Fruit fly (Drosophila melanogaster) whole organism, pupa: ENCODE results near the gene CG34408.
A peak's percentile ranks its signal among the peaks of the same experiment; 100 is the strongest.

ENCODE experiments used
- CG10348 ChIP-seq: fragments of 200-800 bp; sonication (Bioruptor generic); IDR thresholded peaks from 2 replicates; pipeline ENCODE4 v1.3.6; 2022; ENCODE audit warnings: missing biosample characterization, missing genetic modification characterization
- CG12605 ChIP-seq: fragments of 200-800 bp; sonication (Bioruptor generic); IDR thresholded peaks from 2 replicates; pipeline ENCODE4 v1.3.6; 2022; ENCODE audit warnings: missing biosample characterization, missing genetic modification characterization
- CG13204 ChIP-seq: fragments of 200-800 bp; sonication (Bioruptor generic); optimal IDR thresholded peaks from 2 replicates; lab custom pipeline; 2018; ENCODE audit warnings: missing biosample characterization, mild to moderate bottlenecking, missing genetic modification characterization, moderate library complexity
- CG14655 ChIP-seq: fragments of 200-800 bp; sonication (Bioruptor generic); optimal IDR thresholded peaks from 3 replicates; lab custom pipeline; 2017; ENCODE audit warnings: mild to moderate bottlenecking, missing biosample characterization, missing genetic modification reagents, missing genetic modification characterization
- CG15710 ChIP-seq: fragments of 200-800 bp; sonication (Bioruptor generic); optimal IDR thresholded peaks from 2 replicates; lab custom pipeline; 2018; ENCODE audit warnings: missing biosample characterization, mild to moderate bottlenecking, missing genetic modification characterization, moderate library complexity
- CG17806 ChIP-seq: fragments of 200-800 bp; sonication (Bioruptor generic); optimal IDR thresholded peaks from 2 replicates; lab custom pipeline; 2018; ENCODE audit warnings: missing biosample characterization, mild to moderate bottlenecking, missing genetic modification characterization, moderate library complexity
- CG32121 ChIP-seq: fragments of 200-800 bp; sonication (Bioruptor generic); IDR thresholded peaks from 2 replicates; pipeline ENCODE4 v1.3.6; 2022; ENCODE audit warnings: missing biosample characterization, missing genetic modification characterization
- CG34367 ChIP-seq: fragments of 200-800 bp; sonication (Bioruptor generic); optimal IDR thresholded peaks from 2 replicates; lab custom pipeline; 2018; ENCODE audit warnings: missing biosample characterization, mild to moderate bottlenecking, missing genetic modification characterization
- CG4496 ChIP-seq: fragments of 200-800 bp; sonication (Bioruptor generic); IDR thresholded peaks from 3 replicates; pipeline ENCODE4 v1.3.6; 2022; ENCODE audit warnings: missing biosample characterization, missing genetic modification characterization
- CG8159 ChIP-seq: fragments of 200-800 bp; sonication (Bioruptor generic); optimal IDR thresholded peaks from 3 replicates; lab custom pipeline; 2018; ENCODE audit warnings: missing biosample characterization, mild to moderate bottlenecking, missing genetic modification characterization, moderate library complexity
- CG8301 ChIP-seq: fragments of 200-800 bp; sonication (Bioruptor generic); optimal IDR thresholded peaks from 2 replicates; lab custom pipeline; 2018; ENCODE audit warnings: missing biosample characterization, mild to moderate bottlenecking, missing genetic modification characterization
- CG9948 ChIP-seq: fragments of 200-800 bp; sonication (Bioruptor generic); optimal IDR thresholded peaks from 2 replicates; lab custom pipeline; 2018; ENCODE audit warnings: missing biosample characterization, mild to moderate bottlenecking, missing genetic modification characterization, moderate library complexity
- D1 ChIP-seq: fragments of 200-800 bp; sonication (Bioruptor generic); optimal IDR thresholded peaks from 2 replicates; lab custom pipeline; 2018; ENCODE audit warnings: missing biosample characterization, mild to moderate bottlenecking, missing genetic modification characterization, moderate library complexity
- EcR ChIP-seq: fragments of 200-800 bp; sonication (Bioruptor generic); optimal IDR thresholded peaks from 3 replicates; lab custom pipeline; 2019; ENCODE audit warnings: missing biosample characterization, missing genetic modification characterization, mild to moderate bottlenecking, moderate library complexity, missing genetic modification reagents
- Ets98B ChIP-seq: fragments of 200-800 bp; sonication (Bioruptor generic); IDR thresholded peaks from 2 replicates; pipeline ENCODE4 v1.3.6; 2022; ENCODE audit warnings: missing biosample characterization, missing genetic modification characterization
- Pif1A ChIP-seq: fragments of 200-800 bp; sonication (Bioruptor generic); optimal IDR thresholded peaks from 3 replicates; lab custom pipeline; 2016; ENCODE audit warnings: missing biosample characterization, missing genetic modification characterization
- Pif1B ChIP-seq: fragments of 200-800 bp; sonication (Bioruptor generic); optimal IDR thresholded peaks from 3 replicates; lab custom pipeline; 2016; ENCODE audit warnings: missing biosample characterization, missing genetic modification characterization
- Snoo ChIP-seq: fragments of 200-800 bp; sonication (Bioruptor generic); optimal IDR thresholded peaks from 3 replicates; lab custom pipeline; 2017; ENCODE audit warnings: missing biosample characterization, mild to moderate bottlenecking, missing genetic modification characterization, inconsistent platforms
- fd96Ca ChIP-seq: fragments of 200-800 bp; sonication (Bioruptor generic); IDR thresholded peaks from 3 replicates; pipeline ENCODE4 v1.3.6; 2022; ENCODE audit warnings: missing biosample characterization, missing genetic modification characterization
- gl ChIP-seq: fragments of 200-800 bp; sonication (Bioruptor generic); optimal IDR thresholded peaks from 2 replicates; lab custom pipeline; 2018; ENCODE audit warnings: missing biosample characterization, mild to moderate bottlenecking, missing genetic modification characterization
- rn ChIP-seq: fragments of 200-800 bp; sonication (Bioruptor generic); IDR thresholded peaks from 2 replicates; pipeline ENCODE4 v1.3.6; 2022; ENCODE audit warnings: missing biosample characterization, missing genetic modification characterization

Gene CG34408

dm6 chrX:10210317-10210873, 9.5 kb upstream of the CG34408 start:
- TF ChIP-seq CG9948 (tag; lab: Kevin White, UChicago) (peak; percentile 24), Ets98B (GFP tag; lab: Robert Waterston, UW) (peak; percentile 63), gl (tag; lab: Kevin White, UChicago) (no peak), CG14655 (GFP tag; lab: Kevin White, UChicago) (peak; percentile 49), rn (GFP tag; lab: Robert Waterston, UW) (no peak), CG8159 (tag; lab: Kevin White, UChicago) (peak; percentile 27), fd96Ca (GFP tag; lab: Robert Waterston, UW) (peak; percentile 78), CG12605 (GFP tag; lab: Robert Waterston, UW) (peak; percentile 51), Snoo (tag; lab: Kevin White, UChicago) (no peak), CG17806 (tag; lab: Kevin White, UChicago) (peak; percentile 23), CG15710 (tag; lab: Kevin White, UChicago) (peak; percentile 7), CG32121 (peak; percentile 66), CG4496 (GFP tag; lab: Robert Waterston, UW) (peak; percentile 56; the same call in 1 of the 3 replicates), CG8301 (tag; lab: Kevin White, UChicago) (peak; percentile 59), CG34367 (tag; lab: Kevin White, UChicago) (peak; percentile 17), Pif1A (no peak), CG10348 (GFP tag; lab: Robert Waterston, UW) (0 out of 2 replicates have a peak, but pooled peaks have one; percentile 15)

dm6 chrX:10211128-10211914, 8.6 kb upstream of the CG34408 start:
- TF ChIP-seq EcR (GFP tag; lab: Kevin White, UChicago): peak; percentile 99
- TF ChIP-seq CG4496 (GFP tag; lab: Robert Waterston, UW): peak; percentile 83; the same call in 2 of the 3 replicates
- TF ChIP-seq CG34367 (tag; lab: Kevin White, UChicago): peak; percentile 67
- peak; percentile 79 for TF ChIP-seq CG9948 (tag; lab: Kevin White, UChicago)
- peak; percentile 23 for TF ChIP-seq gl (tag; lab: Kevin White, UChicago)
- peak; percentile 88 for TF ChIP-seq CG8301 (tag; lab: Kevin White, UChicago)
- peak; percentile 36; the same call in 1 of the 2 replicates for TF ChIP-seq rn (GFP tag; lab: Robert Waterston, UW)
- TF ChIP-seq CG14655 (GFP tag; lab: Kevin White, UChicago): peak; percentile 94
- no peak for TF ChIP-seq CG13204 (GFP tag; lab: Kevin White, UChicago)
- TF ChIP-seq CG12605 (GFP tag; lab: Robert Waterston, UW): peak; percentile 69
- TF ChIP-seq fd96Ca (GFP tag; lab: Robert Waterston, UW): no peak
- peak; percentile 70 for TF ChIP-seq CG15710 (tag; lab: Kevin White, UChicago)
- TF ChIP-seq CG10348 (GFP tag; lab: Robert Waterston, UW): no peak
- TF ChIP-seq CG17806 (tag; lab: Kevin White, UChicago): peak; percentile 76
- peak; percentile 87 for TF ChIP-seq Snoo (tag; lab: Kevin White, UChicago)
- TF ChIP-seq Pif1A: peak; percentile 78
- peak; percentile 59 for TF ChIP-seq D1 (tag; lab: Kevin White, UChicago)
- peak; percentile 69 for TF ChIP-seq CG32121
- TF ChIP-seq Ets98B (GFP tag; lab: Robert Waterston, UW): peak; percentile 54; the same call in 1 of the 2 replicates
- TF ChIP-seq Pif1B (GFP tag; lab: Kevin White, UChicago): peak; percentile 83
- peak; percentile 80 for TF ChIP-seq CG8159 (tag; lab: Kevin White, UChicago)

dm6 chrX:10212118-10212517, 7.8 kb upstream of the CG34408 start, which contains the start of gene Ypel:
Gene Ypel (minus strand): TSS chrX:10212374.
- TF ChIP-seq EcR (GFP tag; lab: Kevin White, UChicago) (no peak), CG13204 (GFP tag; lab: Kevin White, UChicago) (no peak), CG34367 (tag; lab: Kevin White, UChicago) (no peak), Snoo (tag; lab: Kevin White, UChicago) (no peak)

dm6 chrX:10212687-10213329, 7.1 kb upstream of the CG34408 start, which contains the start of gene ATPsyndelta:
Gene ATPsyndelta (plus strand): TSS chrX:10212970.
- no peak for TF ChIP-seq CG10348 (GFP tag; lab: Robert Waterston, UW)
- TF ChIP-seq CG17806 (tag; lab: Kevin White, UChicago): no peak
- no peak for TF ChIP-seq CG13204 (GFP tag; lab: Kevin White, UChicago)
- no peak for TF ChIP-seq CG8301 (tag; lab: Kevin White, UChicago)
- no peak for TF ChIP-seq Snoo (tag; lab: Kevin White, UChicago)
- no peak for TF ChIP-seq CG32121
- TF ChIP-seq EcR (GFP tag; lab: Kevin White, UChicago): no peak
- no peak for TF ChIP-seq CG4496 (GFP tag; lab: Robert Waterston, UW)
- TF ChIP-seq fd96Ca (GFP tag; lab: Robert Waterston, UW): no peak
- no peak for TF ChIP-seq Pif1B (GFP tag; lab: Kevin White, UChicago)
- TF ChIP-seq CG34367 (tag; lab: Kevin White, UChicago): no peak
